Fruit fly (Drosophila melanogaster): Measurements from ENCODE around the gene CG5171.

Gene CG5171

DNA sequence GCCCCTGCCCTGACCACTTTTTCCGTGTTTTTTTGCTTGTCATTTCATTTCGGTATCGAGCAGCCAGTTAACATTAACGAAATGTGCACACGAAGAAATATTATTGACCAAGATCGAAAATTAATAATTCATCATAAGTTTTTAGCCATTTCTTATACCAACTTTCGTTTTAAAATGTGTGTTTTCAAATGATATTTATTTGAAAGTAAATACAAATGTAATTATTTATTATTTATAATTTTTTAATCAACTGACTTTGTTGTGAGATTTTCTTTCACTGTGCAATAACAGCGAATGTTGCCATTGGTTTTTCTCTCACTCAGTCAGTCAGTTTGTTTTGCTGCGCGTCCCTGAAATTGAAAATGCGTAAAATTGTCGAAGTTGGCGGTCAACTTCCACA lies 5.3 kb upstream of the CG5171 start (continued):
- TF ChIP-seq Hr83 (GFP tag; optimal IDR thresholded peaks at IDR 0.05; ENCODE audit: poor library complexity, severe bottlenecking) (no peak), foxo (GFP tag; optimal IDR thresholded peaks at IDR 0.05) (peak in 1 of 2 experiments; percentile 56), br (GFP tag; optimal IDR thresholded peaks at IDR 0.05) (no peak), fru (GFP tag; optimal IDR thresholded peaks at IDR 0.05) (peak; percentile 33), CrebA (GFP tag; optimal IDR thresholded peaks at IDR 0.05; ENCODE audit: borderline replicate concordance) (no peak), h (GFP tag; optimal IDR thresholded peaks at IDR 0.05) (peak; percentile 39)

DNA sequence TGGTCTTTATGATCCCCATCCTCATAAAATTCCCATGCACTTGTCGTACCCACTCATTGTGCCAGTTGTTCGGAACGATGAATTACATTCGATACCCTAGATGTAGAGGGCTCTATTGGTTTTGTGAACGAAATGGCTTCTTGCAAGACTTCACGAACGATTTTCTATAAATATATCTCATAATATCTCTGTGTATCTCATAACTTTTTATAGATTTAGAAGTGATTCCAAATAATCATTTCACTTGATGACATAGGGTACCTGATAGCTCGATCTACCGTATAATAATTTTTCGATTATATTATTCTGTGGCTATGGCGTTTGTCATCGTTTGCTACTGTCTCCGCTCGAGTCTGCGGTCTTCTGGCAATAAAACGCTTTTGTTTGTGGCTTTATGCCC lies 4.2 kb upstream of the CG5171 start:
- TF ChIP-seq Hr83 (GFP tag; optimal IDR thresholded peaks at IDR 0.05; ENCODE audit: poor library complexity, severe bottlenecking) (no peak), Hr78 (GFP tag; optimal IDR thresholded peaks at IDR 0.05) (no peak), Vsx2 (GFP tag; optimal IDR thresholded peaks at IDR 0.05; ENCODE audit: partially characterized antibody) (no peak), tai (GFP tag; optimal IDR thresholded peaks at IDR 0.05) (peak; percentile 12), ey (GFP tag; optimal IDR thresholded peaks at IDR 0.05) (peak; percentile 74), CG9705 (GFP tag; optimal IDR thresholded peaks at IDR 0.05) (no peak), CrebA (GFP tag; optimal IDR thresholded peaks at IDR 0.05; ENCODE audit: borderline replicate concordance) (peak; percentile 29), foxo (GFP tag; optimal IDR thresholded peaks at IDR 0.05) (peak in 1 of 2 experiments; percentile 82), HLH106 (tag; optimal IDR thresholded peaks at IDR 0.05) (peak; percentile 72), dl (GFP tag; optimal IDR thresholded peaks at IDR 0.05; ENCODE audit: insufficient read depth in 1 of 2, partially characterized antibody in 2 of 2) (no peak), CG32264 (GFP tag; optimal IDR thresholded peaks at IDR 0.05) (peak; percentile 27), Myc (optimal IDR thresholded peaks at IDR 0.05) (no peak), fru (GFP tag; optimal IDR thresholded peaks at IDR 0.05) (peak; percentile 84), h (GFP tag; optimal IDR thresholded peaks at IDR 0.05) (peak; percentile 69), psq (GFP tag; optimal IDR thresholded peaks at IDR 0.05) (peak; percentile 30), sv (GFP tag; optimal IDR thresholded peaks at IDR 0.05) (peak; percentile 38), Mio (GFP tag; optimal IDR thresholded peaks at IDR 0.05) (no peak), dsf (GFP tag; optimal IDR thresholded peaks at IDR 0.05; ENCODE audit: borderline replicate concordance) (no peak), br (GFP tag; optimal IDR thresholded peaks at IDR 0.05) (peak; percentile 67), Sp1 (GFP tag; optimal IDR thresholded peaks at IDR 0.05) (peak; percentile 23), Abd-B (GFP tag; optimal IDR thresholded peaks at IDR 0.05) (no peak), Rel (GFP tag; optimal IDR thresholded peaks at IDR 0.05) (no peak), Rel (tag; optimal IDR thresholded peaks at IDR 0.05) (no peak), Dif (GFP tag; optimal IDR thresholded peaks at IDR 0.05; ENCODE audit: partially characterized antibody) (no peak), woc (GFP tag; optimal IDR thresholded peaks at IDR 0.05) (peak; percentile 14), dmrt93B (GFP tag; optimal IDR thresholded peaks at IDR 0.05) (peak; percentile 64), rgr (GFP tag; optimal IDR thresholded peaks at IDR 0.05) (peak; percentile 70), Hnf4 (GFP tag; optimal IDR thresholded peaks at IDR 0.05) (peak; percentile 57), OdsH (GFP tag; optimal IDR thresholded peaks at IDR 0.05) (peak; percentile 69)

dm6 chr2L:7397746-7398145 lies 3.4 kb upstream of the CG5171 start:
- TF ChIP-seq rgr (GFP tag; optimal IDR thresholded peaks at IDR 0.05): no peak
- no peak for TF ChIP-seq br (GFP tag; optimal IDR thresholded peaks at IDR 0.05)
- no peak for TF ChIP-seq fru (GFP tag; optimal IDR thresholded peaks at IDR 0.05)
- no peak for TF ChIP-seq usp (GFP tag; optimal IDR thresholded peaks at IDR 0.05)
- no peak for TF ChIP-seq Jra (GFP tag; optimal IDR thresholded peaks at IDR 0.05)
- TF ChIP-seq CG9705 (GFP tag; optimal IDR thresholded peaks at IDR 0.05): no peak
- TF ChIP-seq Vsx2 (GFP tag; optimal IDR thresholded peaks at IDR 0.05; ENCODE audit: partially characterized antibody): no peak
- no peak for TF ChIP-seq Dfd (GFP tag; optimal IDR thresholded peaks at IDR 0.05)

DNA sequence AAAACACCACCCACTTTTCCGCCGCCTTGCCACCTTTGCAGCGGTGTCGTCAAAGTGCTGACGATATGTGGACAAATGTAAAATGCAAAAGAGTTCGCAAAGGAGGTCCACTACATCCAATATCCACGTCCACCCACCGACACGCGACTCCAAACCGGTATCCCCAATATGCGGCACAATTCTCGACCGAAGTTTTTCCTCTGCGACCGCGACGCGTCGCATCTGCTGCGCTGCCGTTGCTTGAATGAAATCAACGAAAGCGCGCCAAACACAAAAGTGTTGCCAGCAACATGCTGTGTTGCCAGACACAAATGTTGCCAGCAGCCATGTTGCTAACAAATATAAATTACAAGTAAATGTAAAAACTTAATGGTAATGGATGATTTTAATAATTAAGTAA lies 2.6 kb upstream of the CG5171 start, which contains the start of gene CG5160:
Gene CG5160 (minus strand): TSS at position 223 of the 400 bp plus-strand sequence.
- TF ChIP-seq tai (GFP tag; optimal IDR thresholded peaks at IDR 0.05): no peak
- no peak for TF ChIP-seq HLH106 (tag; optimal IDR thresholded peaks at IDR 0.05)
- no peak for TF ChIP-seq ey (GFP tag; optimal IDR thresholded peaks at IDR 0.05)
- no peak for TF ChIP-seq Hr83 (GFP tag; optimal IDR thresholded peaks at IDR 0.05; ENCODE audit: poor library complexity, severe bottlenecking)
- TF ChIP-seq sage (GFP tag; optimal IDR thresholded peaks at IDR 0.05): no peak
- TF ChIP-seq usp (GFP tag; optimal IDR thresholded peaks at IDR 0.05): no peak
- no peak for TF ChIP-seq CG9705 (GFP tag; optimal IDR thresholded peaks at IDR 0.05)
